Fruit fly (Drosophila melanogaster) whole organism, embryonic: ENCODE measurements around the gene CG32554.

Experiments
- C15 ChIP-seq: fragments of 200-800 bp; sonication (Bioruptor generic); IDR thresholded peaks from 3 replicates; pipeline ENCODE4 v1.3.6; 2022; ENCODE audit warnings: missing biosample characterization, missing genetic modification characterization
- CG13287 ChIP-seq: fragments of 200-800 bp; sonication (Bioruptor generic); IDR thresholded peaks from 2 replicates; pipeline ENCODE4 v1.3.6; 2022; ENCODE audit warnings: missing biosample characterization, missing genetic modification characterization; ENCODE audit not compliant: partially characterized antibody
- CG14860 ChIP-seq: fragments of 200-800 bp; sonication (Bioruptor generic); IDR thresholded peaks from 3 replicates; pipeline ENCODE4 v1.3.6; 2022; ENCODE audit warnings: missing biosample characterization, missing genetic modification characterization; ENCODE audit not compliant: partially characterized antibody
- CG15696 ChIP-seq: fragments of 200-800 bp; sonication (Bioruptor generic); optimal IDR thresholded peaks from 2 replicates; lab custom pipeline; 2019; ENCODE audit warnings: missing biosample characterization, mild to moderate bottlenecking, missing genetic modification characterization, moderate library complexity
- CG17186 ChIP-seq: fragments of 200-800 bp; sonication (Bioruptor generic); optimal IDR thresholded peaks from 3 replicates; lab custom pipeline; 2017; ENCODE audit warnings: missing biosample characterization, missing genetic modification reagents, missing genetic modification characterization
- CG17385 ChIP-seq: fragments of 200-800 bp; sonication (Bioruptor generic); optimal IDR thresholded peaks from 3 replicates; lab custom pipeline; 2018; ENCODE audit warnings: missing biosample characterization, mild to moderate bottlenecking, missing genetic modification characterization
- CG17568 ChIP-seq: fragments of 200-800 bp; sonication (Bioruptor generic); optimal IDR thresholded peaks from 2 replicates; lab custom pipeline; 2018; ENCODE audit warnings: missing biosample characterization, mild to moderate bottlenecking, missing genetic modification characterization, moderate library complexity
- CG17612 ChIP-seq: fragments of 200-800 bp; sonication (Bioruptor generic); IDR thresholded peaks from 2 replicates; pipeline ENCODE4 v1.3.6; 2022; ENCODE audit warnings: missing biosample characterization, missing genetic modification characterization
- CG30431 ChIP-seq: fragments of 200-800 bp; sonication (Bioruptor generic); optimal IDR thresholded peaks from 2 replicates; lab custom pipeline; 2017; ENCODE audit warnings: missing biosample characterization, missing genetic modification characterization
- CG31365 ChIP-seq: fragments of 200-800 bp; sonication (Bioruptor generic); optimal IDR thresholded peaks from 2 replicates; lab custom pipeline; 2018; ENCODE audit warnings: missing biosample characterization, mild to moderate bottlenecking, missing genetic modification characterization
- CG34224 ChIP-seq: fragments of 200-800 bp; sonication (Bioruptor generic); IDR thresholded peaks from 3 replicates; pipeline ENCODE4 v1.3.6; 2022; ENCODE audit warnings: missing biosample characterization, missing genetic modification characterization; ENCODE audit not compliant: partially characterized antibody
- CG8765 ChIP-seq: fragments of 200-800 bp; sonication (Bioruptor generic); IDR thresholded peaks from 2 replicates; pipeline ENCODE4 v1.3.6; 2022; ENCODE audit warnings: missing biosample characterization, missing genetic modification characterization
- CG9215 ChIP-seq: fragments of 200-800 bp; sonication (Bioruptor generic); IDR thresholded peaks from 2 replicates; pipeline ENCODE4 v1.3.6; 2022; ENCODE audit warnings: missing biosample characterization, missing genetic modification characterization
- D ChIP-seq, 2 experiments: fragments of 200-800 bp in 1 of 2; fragments of >200 bp in 1 of 2; sonication (Bioruptor generic) in 1 of 2; optimal IDR thresholded peaks; 2 replicates in 1 of 2; 3 replicates in 1 of 2; lab custom pipeline; 2017; ENCODE audit warnings: mild to moderate bottlenecking in 1 of 2, missing biosample characterization in 1 of 2, missing genetic modification characterization in 1 of 2, missing genetic modification reagents in 1 of 2
- Doc3 ChIP-seq: fragments of 200-800 bp; sonication (Bioruptor generic); IDR thresholded peaks from 3 replicates; pipeline ENCODE4 v1.3.6; 2022; ENCODE audit warnings: missing biosample characterization, missing genetic modification characterization; ENCODE audit not compliant: partially characterized antibody
- Drgx ChIP-seq: fragments of 200-800 bp; sonication (Bioruptor generic); IDR thresholded peaks from 2 replicates; pipeline ENCODE4 v1.3.6; 2022; ENCODE audit warnings: missing biosample characterization, missing genetic modification characterization
- Fer2 ChIP-seq: fragments of 200-800 bp; sonication (Bioruptor generic); optimal IDR thresholded peaks from 2 replicates; lab custom pipeline; 2018; ENCODE audit warnings: missing biosample characterization, mild to moderate bottlenecking, missing genetic modification characterization, moderate library complexity
- HLH4C ChIP-seq: fragments of 200-800 bp; sonication (Bioruptor generic); IDR thresholded peaks from 3 replicates; pipeline ENCODE4 v1.3.6; 2022; ENCODE audit warnings: missing biosample characterization, missing genetic modification characterization; ENCODE audit not compliant: partially characterized antibody
- HmgD ChIP-seq: fragments of 200-800 bp; sonication (Bioruptor generic); optimal IDR thresholded peaks from 3 replicates; lab custom pipeline; 2016; ENCODE audit warnings: missing biosample characterization, missing genetic modification characterization
- Lhr ChIP-seq: fragments of 200-800 bp; sonication (Bioruptor generic); optimal IDR thresholded peaks from 3 replicates; lab custom pipeline; 2017; ENCODE audit warnings: mild to moderate bottlenecking, missing biosample characterization, missing genetic modification reagents, missing genetic modification characterization
- Med ChIP-seq: fragments of 200-800 bp; sonication (Bioruptor generic); peaks from one replicate; lab custom pipeline; 2016; ENCODE audit warnings: missing biosample characterization, missing genetic modification characterization, mild to moderate bottlenecking, inconsistent platforms, moderate library complexity
- Mes4 ChIP-seq: fragments of 200-800 bp; sonication (Bioruptor generic); optimal IDR thresholded peaks from 2 replicates; lab custom pipeline; 2016; ENCODE audit warnings: missing biosample characterization, missing genetic modification characterization
- Neu2 ChIP-seq: fragments of 200-800 bp; sonication (Bioruptor generic); optimal IDR thresholded peaks from 3 replicates; lab custom pipeline; 2016; ENCODE audit warnings: missing biosample characterization, missing genetic modification characterization, borderline replicate concordance
- Nf-YB ChIP-seq: fragments of 200-800 bp; sonication (Bioruptor generic); optimal IDR thresholded peaks from 3 replicates; lab custom pipeline; 2019; ENCODE audit warnings: missing biosample characterization, mild to moderate bottlenecking, missing genetic modification characterization, moderate library complexity
- Poxn ChIP-seq: fragments of 200-800 bp; sonication (Bioruptor generic); IDR thresholded peaks from 2 replicates; pipeline ENCODE4 v1.3.6; 2022; ENCODE audit warnings: missing biosample characterization, missing genetic modification characterization
- Scr ChIP-seq: fragments of 200-800 bp; sonication (Bioruptor generic); IDR thresholded peaks from 2 replicates; pipeline ENCODE4 v1.3.6; 2022; ENCODE audit warnings: missing biosample characterization, missing genetic modification characterization; ENCODE audit not compliant: partially characterized antibody
- Sox102F ChIP-seq: fragments of 200-800 bp; sonication (Bioruptor generic); optimal IDR thresholded peaks from 2 replicates; lab custom pipeline; 2018; ENCODE audit warnings: missing biosample characterization, mild to moderate bottlenecking, missing genetic modification characterization, moderate library complexity
- Sry-β ChIP-seq: fragments of 200-800 bp; sonication (Bioruptor generic); optimal IDR thresholded peaks from 2 replicates; lab custom pipeline; 2018; ENCODE audit warnings: missing biosample characterization, mild to moderate bottlenecking, missing genetic modification characterization, moderate library complexity
- Tbp ChIP-seq: fragments of >200 bp; optimal IDR thresholded peaks from 2 replicates; lab custom pipeline; 2018; ENCODE audit warnings: missing biosample characterization, missing genetic modification characterization
- abd-A ChIP-seq: fragments of 200-800 bp; sonication (Bioruptor generic); optimal IDR thresholded peaks from 3 replicates; lab custom pipeline; 2019; ENCODE audit warnings: missing biosample characterization, mild to moderate bottlenecking, missing genetic modification characterization, moderate library complexity
- amos ChIP-seq: fragments of 200-800 bp; sonication (Bioruptor generic); IDR thresholded peaks from 2 replicates; pipeline ENCODE4 v1.3.6; 2022; ENCODE audit warnings: missing biosample characterization, missing genetic modification characterization; ENCODE audit not compliant: partially characterized antibody
- bcd ChIP-seq: fragments of 200-800 bp; sonication (Bioruptor generic); optimal IDR thresholded peaks from 2 replicates; lab custom pipeline; 2017; ENCODE audit warnings: missing biosample characterization, mild to moderate bottlenecking, missing genetic modification characterization
- br ChIP-seq: fragments of >200 bp; optimal IDR thresholded peaks from 2 replicates; lab custom pipeline; 2017
- cg ChIP-seq: fragments of 200-800 bp; sonication (Bioruptor generic); optimal IDR thresholded peaks from 3 replicates; lab custom pipeline; 2019; ENCODE audit warnings: missing biosample characterization, mild to moderate bottlenecking, missing genetic modification characterization, moderate library complexity
- fd64A ChIP-seq: fragments of 200-800 bp; sonication (Bioruptor generic); optimal IDR thresholded peaks from 3 replicates; lab custom pipeline; 2018; ENCODE audit warnings: missing biosample characterization, mild to moderate bottlenecking, missing genetic modification characterization
- grau ChIP-seq: fragments of 200-800 bp; optimal IDR thresholded peaks from 3 replicates; lab custom pipeline; 2019; ENCODE audit warnings: missing biosample characterization, mild to moderate bottlenecking, missing genetic modification characterization, moderate library complexity
- hth ChIP-seq: fragments of >200 bp; optimal IDR thresholded peaks from 2 replicates; lab custom pipeline; 2017; ENCODE audit warnings: inconsistent platforms
- luna ChIP-seq: fragments of 200-800 bp; sonication (Bioruptor generic); optimal IDR thresholded peaks from 2 replicates; lab custom pipeline; 2016; ENCODE audit warnings: missing biosample characterization, missing genetic modification characterization
- mam ChIP-seq: fragments of 200-800 bp; sonication (Bioruptor generic); optimal IDR thresholded peaks from 3 replicates; lab custom pipeline; 2016; ENCODE audit warnings: missing biosample characterization, missing genetic modification characterization
- nmo ChIP-seq: fragments of 200-800 bp; sonication (Bioruptor generic); optimal IDR thresholded peaks from 2 replicates; lab custom pipeline; 2018; ENCODE audit warnings: missing biosample characterization, mild to moderate bottlenecking, missing genetic modification characterization, moderate library complexity
- pita ChIP-seq: fragments of 200-800 bp; sonication (Bioruptor generic); optimal IDR thresholded peaks from 2 replicates; lab custom pipeline; 2017; ENCODE audit warnings: missing biosample characterization, mild to moderate bottlenecking, missing genetic modification characterization
- prd ChIP-seq, 3 experiments: fragments of >200 bp in 2 of 3; fragments of 200-800 bp in 1 of 3; sonication (Bioruptor generic) in 1 of 3; optimal IDR thresholded peaks in 2 of 3; IDR thresholded peaks in 1 of 3; 2 replicates in 2 of 3; 3 replicates in 1 of 3; pipeline versions ENCODE4 v1.3.6 to Lab custom; 2017 to 2022; ENCODE audit warnings: missing biosample characterization in 1 of 3, missing genetic modification characterization in 1 of 3
- sisA ChIP-seq: fragments of 200-800 bp; sonication (Bioruptor generic); IDR thresholded peaks from 2 replicates; pipeline ENCODE4 v1.3.6; 2022; ENCODE audit warnings: missing biosample characterization, missing genetic modification characterization
- slbo ChIP-seq: fragments of 200-800 bp; sonication (Bioruptor generic); IDR thresholded peaks from 2 replicates; pipeline ENCODE4 v1.3.6; 2022; ENCODE audit warnings: missing biosample characterization, missing genetic modification characterization
- sna ChIP-seq: fragments of 200-800 bp; sonication (Bioruptor generic); IDR thresholded peaks from 2 replicates; pipeline ENCODE4 v1.3.6; 2022; ENCODE audit warnings: missing biosample characterization, missing genetic modification characterization; ENCODE audit not compliant: partially characterized antibody
- sob ChIP-seq: fragments of 200-800 bp; sonication (Bioruptor generic); IDR thresholded peaks from 2 replicates; pipeline ENCODE4 v1.3.6; 2022; ENCODE audit warnings: missing biosample characterization, missing genetic modification characterization
- stwl ChIP-seq: fragments of 200-800 bp; sonication (Bioruptor generic); optimal IDR thresholded peaks from 3 replicates; lab custom pipeline; 2018; ENCODE audit warnings: missing biosample characterization, mild to moderate bottlenecking, missing genetic modification characterization, moderate library complexity
- zen2 ChIP-seq: fragments of 200-800 bp; sonication (Bioruptor generic); IDR thresholded peaks from 3 replicates; pipeline ENCODE4 v1.3.6; 2022; ENCODE audit warnings: missing biosample characterization, missing genetic modification characterization; ENCODE audit not compliant: partially characterized antibody

CG32554 gene

dm6 chrX:17887877-17888276 lies 35.4 kb upstream of the CG32554 start, which contains the start of gene CG6788:
Gene CG6788 (plus strand): TSS chrX:17888177.
- TF ChIP-seq CG8765 (GFP tag; lab: Robert Waterston, UW) = no peak
- TF ChIP-seq hth (lab: Kevin White, UChicago) = no peak
- no peak for TF ChIP-seq C15
- TF ChIP-seq CG17612 (GFP tag; lab: Robert Waterston, UW) = no peak
- TF ChIP-seq fd64A (GFP tag; lab: Kevin White, UChicago) = no peak
- no peak for TF ChIP-seq Poxn (GFP tag; lab: Robert Waterston, UW)
- no peak for TF ChIP-seq CG30431 (GFP tag; lab: Kevin White, UChicago)
- no peak for TF ChIP-seq CG17568 (GFP tag; lab: Kevin White, UChicago)
- TF ChIP-seq cg (GFP tag; lab: Kevin White, UChicago) = no peak
- TF ChIP-seq CG31365 = no peak
- no peak for TF ChIP-seq Neu2
- no peak for TF ChIP-seq Mes4 (GFP tag; lab: Kevin White, UChicago)
- TF ChIP-seq sisA = no peak

- TF ChIP-seq Sry-β (GFP tag; lab: Kevin White, UChicago) (no peak), D (optimal IDR thresholded peaks at IDR 0.05; lab: Kevin White, UChicago) (no peak), D (GFP tag; optimal IDR thresholded peaks at IDR 0.05; lab: Kevin White, UChicago) (no peak), CG9215 (GFP tag; lab: Robert Waterston, UW) (peak; percentile 38; the same call in 1 of the 2 replicates), stwl (tag; lab: Kevin White, UChicago) (peak; percentile 37), sna (peak; percentile 99), luna (GFP tag; lab: Kevin White, UChicago) (peak; percentile 17), CG17612 (GFP tag; lab: Robert Waterston, UW) (no peak), CG14860 (GFP tag; lab: Robert Waterston, UW) (peak; percentile 99), pita (peak; percentile 88), HLH4C (GFP tag; lab: Robert Waterston, UW) (peak; percentile 99), CG13287 (GFP tag; lab: Robert Waterston, UW) (peak; percentile 99), zen2 (GFP tag; lab: Robert Waterston, UW) (peak; percentile 97), CG17385 (GFP tag; lab: Kevin White, UChicago) (no peak), CG15696 (tag; lab: Kevin White, UChicago) (peak; percentile 12), CG17186 (GFP tag; lab: Kevin White, UChicago) (peak; percentile 62), bcd (GFP tag; lab: Kevin White, UChicago) (peak; percentile 28), Med (GFP tag; lab: Kevin White, UChicago) (peak; percentile 80), slbo (GFP tag; lab: Robert Waterston, UW) (peak; percentile 42), Lhr (GFP tag; lab: Kevin White, UChicago) (peak; percentile 71), Drgx (GFP tag; lab: Robert Waterston, UW) (no peak), HmgD (GFP tag; lab: Kevin White, UChicago) (peak; percentile 29), grau (tag; lab: Kevin White, UChicago) (peak; percentile 6), Doc3 (GFP tag; lab: Robert Waterston, UW) (peak; percentile 99), CG34224 (GFP tag; lab: Robert Waterston, UW) (peak; percentile 99), Sox102F (GFP tag; lab: Kevin White, UChicago) (no peak), br (lab: Kevin White, UChicago) (no peak), Tbp (GFP tag; lab: Kevin White, UChicago) (no peak), amos (peak; percentile 98), prd (optimal IDR thresholded peaks at IDR 0.05; lab: Kevin White, UChicago) (no peak), prd (GFP tag; IDR thresholded peaks at IDR 0.05; lab: Robert Waterston, UW) (peak; percentile 40; the same call in 1 of the 3 replicates), mam (GFP tag; lab: Kevin White, UChicago) (peak; percentile 48), abd-A (tag; lab: Kevin White, UChicago) (no peak), Scr (GFP tag; lab: Robert Waterston, UW) (peak; percentile 99), Nf-YB (no peak), Fer2 (tag; lab: Kevin White, UChicago) (no peak), nmo (GFP tag; lab: Kevin White, UChicago) (peak; percentile 64), sob (0 out of 2 replicates have a peak, but pooled peaks have one; percentile 30)
Measured at dm6 chrX:17887208-17887627, 34.7 kb upstream of the CG32554 start, which contains the start of gene mnb. Gene mnb (minus strand): TSS chrX:17887222.
